Fruit fly (Drosophila melanogaster) whole organism, adult: ENCODE results near the gene CG46463.

Experiments used
- CG11617 ChIP-seq: fragments of 200-800 bp; sonication (Bioruptor generic); optimal IDR thresholded peaks from 2 replicates; lab custom pipeline; 2017; ENCODE audit warnings: mild to moderate bottlenecking, missing biosample characterization, missing genetic modification reagents, missing genetic modification characterization
- CG33017 ChIP-seq: fragments of 200-800 bp; sonication (Bioruptor generic); optimal IDR thresholded peaks from 2 replicates; lab custom pipeline; 2018; ENCODE audit warnings: missing biosample characterization, mild to moderate bottlenecking, missing genetic modification characterization, moderate library complexity
- Crg-1 ChIP-seq: fragments of 200-800 bp; sonication (Bioruptor generic); optimal IDR thresholded peaks from 2 replicates; lab custom pipeline; 2016; ENCODE audit warnings: missing biosample characterization, missing genetic modification characterization
- Hr96 ChIP-seq: fragments of 200-800 bp; sonication (Bioruptor generic); optimal IDR thresholded peaks from 2 replicates; lab custom pipeline; 2016; ENCODE audit warnings: missing biosample characterization, missing genetic modification characterization
- Mnt ChIP-seq: fragments of 200-800 bp; sonication (Bioruptor generic); optimal IDR thresholded peaks from 2 replicates; lab custom pipeline; 2016; ENCODE audit warnings: missing biosample characterization, mild to moderate bottlenecking, missing genetic modification characterization
- cic ChIP-seq: fragments of 200-800 bp; sonication (Bioruptor generic); optimal IDR thresholded peaks from 2 replicates; lab custom pipeline; 2017; ENCODE audit warnings: missing biosample characterization, mild to moderate bottlenecking, missing genetic modification characterization, moderate library complexity
- cnc ChIP-seq, 2 experiments: fragments of >200 bp; optimal IDR thresholded peaks; 2 replicates each; lab custom pipeline; 2017
- kay ChIP-seq: fragments of 200-800 bp; sonication (Bioruptor generic); peaks from one replicate; lab custom pipeline; 2016; ENCODE audit warnings: missing biosample characterization, missing genetic modification characterization, borderline replicate concordance
- pad ChIP-seq: fragments of 200-800 bp; sonication (Bioruptor generic); optimal IDR thresholded peaks from 3 replicates; lab custom pipeline; 2017; ENCODE audit warnings: missing biosample characterization, missing genetic modification characterization, mild to moderate bottlenecking, moderate library complexity, missing genetic modification reagents
- toe ChIP-seq: fragments of 200-800 bp; sonication (Bioruptor generic); optimal IDR thresholded peaks from 2 replicates; lab custom pipeline; 2016; ENCODE audit warnings: missing biosample characterization, missing genetic modification characterization

- TF ChIP-seq Hr96 (GFP tag; lab: Kevin White, UChicago) (no peak), cic (no peak), kay (GFP tag; lab: Kevin White, UChicago) (peak; percentile 75), CG33017 (tag; lab: Kevin White, UChicago) (no peak), Crg-1 (GFP tag; lab: Kevin White, UChicago) (no peak), pad (GFP tag; lab: Kevin White, UChicago) (no peak), Mnt (GFP tag; lab: Kevin White, UChicago) (no peak), cnc (optimal IDR thresholded peaks at IDR 0.05; lab: Kevin White, UChicago) (no peak), toe (GFP tag; lab: Kevin White, UChicago) (peak; percentile 5), CG11617 (GFP tag; lab: Kevin White, UChicago) (no peak)
Observed at dm6 chr3L:3417759-3418158, 43.4 kb upstream of the CG46463 start.
